Fruit fly (Drosophila melanogaster): ENCODE results near the gene CG6770.

CG6770 gene

DNA sequence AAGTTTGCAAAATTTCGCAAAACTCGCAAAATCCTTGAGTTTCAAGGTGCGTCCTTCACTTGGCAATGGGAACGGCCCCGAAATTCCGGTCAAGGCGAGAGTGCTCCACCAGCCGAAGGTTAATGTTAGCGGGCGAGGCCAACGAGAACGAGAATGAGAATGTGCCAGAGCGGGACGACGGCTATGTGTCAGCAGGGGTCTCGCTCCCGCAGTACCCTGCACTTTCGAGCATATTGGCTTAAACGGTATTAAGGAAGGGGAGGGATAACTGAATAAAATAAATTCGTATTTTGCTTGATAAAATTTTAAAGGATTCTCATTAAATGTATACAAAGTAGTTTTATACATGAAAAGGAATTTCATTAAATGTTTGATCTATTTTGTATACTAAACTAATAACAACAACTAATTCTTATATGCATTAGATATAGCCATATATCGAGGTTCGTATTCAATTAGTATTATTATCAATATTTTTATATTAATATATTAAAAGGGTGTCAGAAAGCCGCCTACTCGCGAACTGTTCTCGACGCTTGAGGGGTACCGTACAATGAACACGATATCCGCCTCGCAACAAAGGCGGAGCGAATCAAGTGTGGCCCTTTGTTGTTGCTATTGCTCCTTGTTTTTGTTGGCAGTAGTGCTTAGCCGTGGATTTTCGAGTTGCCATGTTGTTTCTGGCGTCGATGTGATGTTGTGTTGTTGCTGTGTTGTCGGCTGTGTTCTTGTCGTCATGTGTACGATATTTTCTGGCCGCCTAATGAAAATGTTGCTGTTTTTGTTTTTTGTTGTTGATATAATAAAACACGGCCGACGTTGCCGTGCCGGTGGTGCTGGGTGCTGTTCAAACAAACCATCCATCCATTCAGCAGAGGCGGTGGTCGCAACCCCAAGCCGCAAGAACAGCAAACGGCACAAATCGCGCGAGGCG is 39.3 kb downstream of the CG6770 start (continued):
- TF ChIP-seq sr (GFP tag; IDR thresholded peaks at IDR 0.05) (no peak), ci (GFP tag; IDR thresholded peaks at IDR 0.05) (no peak), Bteb2 (GFP tag; optimal IDR thresholded peaks at IDR 0.05) (peak; percentile 30), nerfin-1 (tag; optimal IDR thresholded peaks at IDR 0.05) (peak; percentile 92), CG5180 (GFP tag; optimal IDR thresholded peaks at IDR 0.05) (peak; percentile 68), bbx (GFP tag; IDR thresholded peaks at IDR 0.05; ENCODE audit: partially characterized antibody) (no peak), HmgZ (tag; optimal IDR thresholded peaks at IDR 0.05) (no peak), danr (GFP tag; IDR thresholded peaks at IDR 0.05) (no peak), slou (GFP tag; optimal IDR thresholded peaks at IDR 0.05) (peak; percentile 89), CG32772 (GFP tag; IDR thresholded peaks at IDR 0.05) (no peak), CG1603 (tag; optimal IDR thresholded peaks at IDR 0.05) (peak; percentile 58), CG13775 (GFP tag; optimal IDR thresholded peaks at IDR 0.05) (peak; percentile 96), bcd (GFP tag; optimal IDR thresholded peaks at IDR 0.05) (peak; percentile 97), Atf6 (GFP tag; IDR thresholded peaks at IDR 0.05) (no peak), mirr (GFP tag; optimal IDR thresholded peaks at IDR 0.05) (peak; percentile 97), az2 (GFP tag; optimal IDR thresholded peaks at IDR 0.05) (peak; percentile 91), CG15479 (GFP tag; optimal IDR thresholded peaks at IDR 0.05) (no peak), grn (GFP tag; optimal IDR thresholded peaks at IDR 0.05) (no peak), CG9932 (GFP tag; IDR thresholded peaks at IDR 0.05) (no peak), CG10543 (GFP tag; optimal IDR thresholded peaks at IDR 0.05) (peak; percentile 31), stwl (tag; optimal IDR thresholded peaks at IDR 0.05) (no peak), aop (GFP tag; IDR thresholded peaks at IDR 0.05) (no peak), mam (GFP tag; optimal IDR thresholded peaks at IDR 0.05) (peak; percentile 69), kay (GFP tag; optimal IDR thresholded peaks at IDR 0.05) (peak; percentile 90), CG14710 (tag; optimal IDR thresholded peaks at IDR 0.05) (peak; percentile 97), CG3065 (GFP tag; optimal IDR thresholded peaks at IDR 0.05) (peak; percentile 77), ase (GFP tag; IDR thresholded peaks at IDR 0.05) (no peak), CG8924 (tag; optimal IDR thresholded peaks at IDR 0.05) (peak; percentile 98), gcm2 (GFP tag; optimal IDR thresholded peaks at IDR 0.05) (peak; percentile 36), sqz (GFP tag; optimal IDR thresholded peaks at IDR 0.05) (peak; percentile 81), CG6683 (GFP tag; optimal IDR thresholded peaks at IDR 0.05) (peak; percentile 90), CG16779 (GFP tag; IDR thresholded peaks at IDR 0.05) (no peak), Elba2 (GFP tag; optimal IDR thresholded peaks at IDR 0.05) (no peak), stc (GFP tag; IDR thresholded peaks at IDR 0.05) (no peak), ssp (GFP tag; IDR thresholded peaks at IDR 0.05) (no peak), Hmr (GFP tag; optimal IDR thresholded peaks at IDR 0.05) (peak; percentile 96), wdn (GFP tag; IDR thresholded peaks at IDR 0.05) (no peak), chif (GFP tag; optimal IDR thresholded peaks at IDR 0.05) (peak; percentile 65 to 75), tin (GFP tag; optimal IDR thresholded peaks at IDR 0.05) (peak; percentile 87), pum (GFP tag; optimal IDR thresholded peaks at IDR 0.05) (peak; percentile 62), Bgb (GFP tag; IDR thresholded peaks at IDR 0.05; ENCODE audit: partially characterized antibody) (no peak), cwo (GFP tag; optimal IDR thresholded peaks at IDR 0.05) (peak; percentile 86), Abd-B (GFP tag; optimal IDR thresholded peaks at IDR 0.05) (peak; percentile 94), CG31388 (GFP tag; optimal IDR thresholded peaks at IDR 0.05) (peak; percentile 79), CG18476 (GFP tag; optimal IDR thresholded peaks at IDR 0.05) (peak; percentile 81), CG11456 (GFP tag; IDR thresholded peaks at IDR 0.05) (no peak), Mad (GFP tag; optimal IDR thresholded peaks at IDR 0.05) (peak; percentile 59), CG10321 (GFP tag; IDR thresholded peaks at IDR 0.05) (no peak), chn (GFP tag; optimal IDR thresholded peaks at IDR 0.05) (peak; percentile 72)
